Worm (Caenorhabditis elegans) whole organism, L4 larva: Measurements from ENCODE around the gene tpra-1.

Experiments
- F26F4.8 ChIP-seq: fragments of 200-800 bp; sonication (Bioruptor generic); conservative IDR thresholded peaks from 2 replicates; pipeline ENCODE4 v1.3.6; 2022; ENCODE audit warnings: missing genetic modification characterization, missing compliant biosample characterization
- F44E2.7 ChIP-seq: fragments of 200-800 bp; sonication (Bioruptor generic); IDR thresholded peaks from 2 replicates; pipeline ENCODE4 v2.1.2; 2022; ENCODE audit warnings: missing genetic modification characterization, missing compliant biosample characterization
- F49E8.2 ChIP-seq: sonication (generic microtip); optimal IDR thresholded peaks from 2 replicates; lab custom pipeline; 2016; ENCODE audit warnings: missing compliant biosample characterization, mild to moderate bottlenecking, missing genetic modification characterization, borderline replicate concordance
- T26A8.4 ChIP-seq: fragments of 200-800 bp; sonication (Bioruptor generic); IDR thresholded peaks from 2 replicates; pipeline ENCODE4 v1.3.6; 2022; ENCODE audit warnings: missing genetic modification characterization, missing compliant biosample characterization
- Y105C5A.15 ChIP-seq: fragments of 200-800 bp; sonication (Bioruptor generic); IDR thresholded peaks from 2 replicates; pipeline ENCODE4 v1.3.6; 2022; ENCODE audit warnings: missing genetic modification characterization, missing compliant biosample characterization
- Y48G9A.11 ChIP-seq: fragments of 200-800 bp; sonication (Bioruptor generic); IDR thresholded peaks from 2 replicates; pipeline ENCODE4 v1.3.6; 2022; ENCODE audit warnings: missing genetic modification reagents, missing genetic modification characterization, missing compliant biosample characterization
- Y5F2A.4 ChIP-seq: fragments of 200-800 bp; sonication (Bioruptor generic); optimal IDR thresholded peaks from 2 replicates; lab custom pipeline; 2018; ENCODE audit warnings: mild to moderate bottlenecking, missing genetic modification characterization, missing compliant biosample characterization
- ZK337.2 ChIP-seq: fragments of 200-800 bp; sonication (Bioruptor generic); IDR thresholded peaks from 2 replicates; pipeline ENCODE4 v1.3.6; 2022; ENCODE audit warnings: missing genetic modification reagents, missing genetic modification characterization, missing compliant biosample characterization
- aly-2 ChIP-seq: sonication (generic microtip); optimal IDR thresholded peaks from 2 replicates; lab custom pipeline; 2018; ENCODE audit warnings: missing biosample characterization, missing genetic modification characterization
- ceh-20 ChIP-seq: fragments of 200-800 bp; sonication (Bioruptor generic); IDR thresholded peaks from 2 replicates; pipeline ENCODE4 v1.3.6; 2022; ENCODE audit warnings: missing genetic modification reagents, missing genetic modification characterization, missing compliant biosample characterization
- ceh-28 ChIP-seq: fragments of 150-350 bp; optimal IDR thresholded peaks from 2 replicates; lab custom pipeline; 2014; ENCODE audit warnings: missing biosample characterization, missing genetic modification reagents, missing genetic modification characterization
- ceh-32 ChIP-seq: sonication (generic microtip); optimal IDR thresholded peaks from 2 replicates; lab custom pipeline; 2016; ENCODE audit warnings: mild to moderate bottlenecking, missing genetic modification characterization, missing compliant biosample characterization; ENCODE audit not compliant: poor library complexity
- ceh-62 ChIP-seq: sonication (generic microtip); optimal IDR thresholded peaks from 2 replicates; lab custom pipeline; 2017; ENCODE audit warnings: missing biosample characterization, missing genetic modification characterization
- ceh-82 ChIP-seq: sonication (generic microtip); optimal IDR thresholded peaks from 2 replicates; lab custom pipeline; 2017; ENCODE audit warnings: missing biosample characterization, missing genetic modification characterization
- ces-1 ChIP-seq: fragments of 150-350 bp; sonication (generic microtip); optimal IDR thresholded peaks from 4 replicates; lab custom pipeline; 2014; ENCODE audit warnings: missing biosample characterization, missing genetic modification reagents, missing genetic modification characterization
- ctbp-1 ChIP-seq: fragments of 200-800 bp; sonication (Bioruptor generic); IDR thresholded peaks from 2 replicates; pipeline ENCODE4 v1.3.6; 2022; ENCODE audit warnings: missing genetic modification reagents, missing genetic modification characterization, missing compliant biosample characterization
- dmd-6 ChIP-seq: fragments of 200-800 bp; sonication (Bioruptor generic); IDR thresholded peaks from 2 replicates; pipeline ENCODE4 v1.3.6; 2022; ENCODE audit warnings: missing genetic modification reagents, missing genetic modification characterization, missing compliant biosample characterization
- dmd-8 ChIP-seq: fragments of 200-800 bp; sonication (Bioruptor generic); IDR thresholded peaks from 2 replicates; pipeline ENCODE4 v1.3.6; 2022; ENCODE audit warnings: missing genetic modification characterization, missing compliant biosample characterization
- duxl-1 ChIP-seq: sonication (generic microtip); optimal IDR thresholded peaks from 2 replicates; lab custom pipeline; 2016; ENCODE audit warnings: mild to moderate bottlenecking, missing genetic modification characterization, moderate library complexity, missing compliant biosample characterization; ENCODE audit not compliant: poor library complexity
- dve-1 ChIP-seq: sonication (generic microtip); optimal IDR thresholded peaks from 2 replicates; lab custom pipeline; 2017; ENCODE audit warnings: antibody characterized with exemption, mild to moderate bottlenecking, missing genetic modification characterization, missing compliant biosample characterization; ENCODE audit not compliant: insufficient read depth
- egl-27 ChIP-seq: sonication (generic microtip); optimal IDR thresholded peaks from 3 replicates; lab custom pipeline; 2017; ENCODE audit warnings: missing biosample characterization, missing genetic modification reagents, missing genetic modification characterization
- egl-43 ChIP-seq: fragments of 200-800 bp; sonication (Bioruptor generic); IDR thresholded peaks from 2 replicates; pipeline ENCODE4 v1.3.6; 2022; ENCODE audit warnings: missing genetic modification reagents, missing genetic modification characterization, missing compliant biosample characterization
- fos-1 ChIP-seq: fragments of 150-350 bp; optimal IDR thresholded peaks from 2 replicates; lab custom pipeline; 2014; ENCODE audit warnings: missing biosample characterization, missing genetic modification characterization
- hmg-1.1 ChIP-seq: fragments of 200-800 bp; sonication (Bioruptor generic); IDR thresholded peaks from 2 replicates; pipeline ENCODE4 v1.3.6; 2022; ENCODE audit warnings: missing genetic modification reagents, missing genetic modification characterization, missing compliant biosample characterization
- jun-1 ChIP-seq: fragments of 150-350 bp; optimal IDR thresholded peaks from 2 replicates; lab custom pipeline; 2014; ENCODE audit warnings: missing biosample characterization, missing genetic modification reagents, missing genetic modification characterization
- lim-7 ChIP-seq: fragments of 200-800 bp; sonication (Bioruptor generic); IDR thresholded peaks from 2 replicates; pipeline ENCODE4 v1.3.6; 2022; ENCODE audit warnings: missing genetic modification characterization, missing compliant biosample characterization
- lin-1 ChIP-seq: fragments of 200-800 bp; sonication (Bioruptor generic); IDR thresholded peaks from 2 replicates; pipeline ENCODE4 v1.3.6; 2022; ENCODE audit warnings: missing genetic modification reagents, missing genetic modification characterization, missing compliant biosample characterization
- lin-29 ChIP-seq: fragments of 200-800 bp; sonication (Bioruptor generic); IDR thresholded peaks from 2 replicates; pipeline ENCODE4 v1.3.6; 2022; ENCODE audit warnings: missing genetic modification reagents, missing genetic modification characterization, missing compliant biosample characterization
- lin-39 ChIP-seq: fragments of 150-350 bp; optimal IDR thresholded peaks from 2 replicates; lab custom pipeline; 2014; ENCODE audit warnings: missing biosample characterization, missing genetic modification reagents, missing genetic modification characterization
- lir-3 ChIP-seq: sonication (generic microtip); optimal IDR thresholded peaks from 2 replicates; lab custom pipeline; 2016; ENCODE audit warnings: mild to moderate bottlenecking, missing genetic modification characterization, missing compliant biosample characterization
- lsy-2 ChIP-seq, 2 experiments: fragments of 150-350 bp in 1 of 2; sonication (generic microtip) in 1 of 2; optimal IDR thresholded peaks; 2 replicates each; lab custom pipeline; 2014 to 2017; ENCODE audit warnings: missing biosample characterization in 2 of 2, missing genetic modification characterization in 2 of 2
- madf-9 ChIP-seq: fragments of 200-800 bp; sonication (Bioruptor generic); conservative IDR thresholded peaks from 2 replicates; pipeline ENCODE4 v1.3.6; 2022; ENCODE audit warnings: missing genetic modification reagents, missing genetic modification characterization, missing compliant biosample characterization
- mxl-2 ChIP-seq: fragments of 200-800 bp; sonication (Bioruptor generic); conservative IDR thresholded peaks from 2 replicates; pipeline ENCODE4 v1.3.6; 2022; ENCODE audit warnings: missing genetic modification reagents, missing genetic modification characterization, missing compliant biosample characterization
- mxl-3 ChIP-seq: fragments of 200-800 bp; sonication (Bioruptor generic); optimal IDR thresholded peaks from 2 replicates; lab custom pipeline; 2018; ENCODE audit warnings: mild to moderate bottlenecking, missing genetic modification characterization, missing compliant biosample characterization
- nhr-102 ChIP-seq: sonication (generic microtip); optimal IDR thresholded peaks from 2 replicates; lab custom pipeline; 2016; ENCODE audit warnings: mild to moderate bottlenecking, missing genetic modification characterization, moderate library complexity, missing compliant biosample characterization
- nhr-11 ChIP-seq: fragments of 150-350 bp; optimal IDR thresholded peaks from 2 replicates; lab custom pipeline; 2014; ENCODE audit warnings: missing biosample characterization, missing genetic modification characterization
- nhr-111 ChIP-seq: fragments of 200-800 bp; sonication (Bioruptor generic); optimal IDR thresholded peaks from 2 replicates; lab custom pipeline; 2018; ENCODE audit warnings: mild to moderate bottlenecking, missing genetic modification characterization, missing compliant biosample characterization
- nhr-28 ChIP-seq: fragments of 150-350 bp; optimal IDR thresholded peaks from 2 replicates; lab custom pipeline; 2014; ENCODE audit warnings: missing biosample characterization, missing genetic modification characterization
- nhr-41 ChIP-seq: fragments of 200-800 bp; sonication (Bioruptor generic); IDR thresholded peaks from 2 replicates; pipeline ENCODE4 v1.3.6; 2022; ENCODE audit warnings: missing genetic modification reagents, missing genetic modification characterization, missing compliant biosample characterization
- pha-4 ChIP-seq, 2 experiments: fragments of 150-350 bp in 1 of 2; fragments of 200-800 bp in 1 of 2; sonication (Bioruptor generic) in 1 of 2; IDR thresholded peaks in 1 of 2; optimal IDR thresholded peaks in 1 of 2; 2 replicates each; pipeline versions ENCODE4 v1.3.6 to Lab custom; 2014 to 2022; ENCODE audit warnings: missing genetic modification characterization in 2 of 2, missing genetic modification reagents in 2 of 2, missing biosample characterization in 1 of 2, missing compliant biosample characterization in 1 of 2
- php-3 ChIP-seq: fragments of 200-800 bp; sonication (Bioruptor generic); IDR thresholded peaks from 2 replicates; pipeline ENCODE4 v1.3.6; 2022; ENCODE audit warnings: missing genetic modification reagents, missing genetic modification characterization, missing compliant biosample characterization
- pqm-1 ChIP-seq: sonication (generic microtip); optimal IDR thresholded peaks from 2 replicates; lab custom pipeline; 2017; ENCODE audit warnings: missing biosample characterization, missing genetic modification characterization
- sdz-12 ChIP-seq: fragments of 200-800 bp; sonication (Bioruptor generic); optimal IDR thresholded peaks from 2 replicates; lab custom pipeline; 2018; ENCODE audit warnings: mild to moderate bottlenecking, missing genetic modification characterization, missing compliant biosample characterization
- set-16 ChIP-seq: fragments of 200-800 bp; sonication (Bioruptor generic); IDR thresholded peaks from 2 replicates; pipeline ENCODE4 v1.3.6; 2022; ENCODE audit warnings: missing genetic modification reagents, missing genetic modification characterization, missing compliant biosample characterization
- snpc-1.2 ChIP-seq: fragments of 200-800 bp; sonication (Bioruptor generic); IDR thresholded peaks from 2 replicates; pipeline ENCODE4 v1.3.6; 2022; ENCODE audit warnings: missing genetic modification reagents, missing genetic modification characterization, missing compliant biosample characterization
- spr-1 ChIP-seq: sonication (generic microtip); optimal IDR thresholded peaks from 2 replicates; lab custom pipeline; 2016; ENCODE audit warnings: mild to moderate bottlenecking, missing genetic modification characterization, missing compliant biosample characterization
- tra-1 ChIP-seq: fragments of 200-800 bp; sonication (Bioruptor generic); IDR thresholded peaks from 2 replicates; pipeline ENCODE4 v1.3.6; 2022; ENCODE audit warnings: missing genetic modification reagents, missing genetic modification characterization, missing compliant biosample characterization
- unc-130 ChIP-seq: sonication (generic microtip); optimal IDR thresholded peaks from 2 replicates; lab custom pipeline; 2016; ENCODE audit warnings: missing genetic modification reagents, missing genetic modification characterization, missing compliant biosample characterization
- vab-7 ChIP-seq: fragments of 200-800 bp; sonication (Bioruptor generic); IDR thresholded peaks from 2 replicates; pipeline ENCODE4 v1.3.6; 2022; ENCODE audit warnings: missing genetic modification reagents, missing genetic modification characterization, missing compliant biosample characterization
- zfp-3 ChIP-seq: fragments of 200-800 bp; sonication (Bioruptor generic); conservative IDR thresholded peaks from 2 replicates; pipeline ENCODE4 v1.3.6; 2022; ENCODE audit warnings: missing genetic modification reagents, missing genetic modification characterization, missing compliant biosample characterization

Gene tpra-1

ce11 chrIV:8927093-8927492 is 29.2 kb upstream of the tpra-1 start (continued):
- peak; percentile 80 for TF ChIP-seq ZK337.2
- TF ChIP-seq pqm-1 (tag; lab: Kevin White, UChicago) = peak; percentile 25
- peak; percentile 98 for TF ChIP-seq lim-7 (GFP tag; lab: Robert Waterston, UW)
- peak; percentile 91 for TF ChIP-seq T26A8.4 (GFP tag; lab: Robert Waterston, UW)
- peak; percentile 90 for TF ChIP-seq dve-1 (tag; lab: Kevin White, UChicago)
- peak; percentile 72 for TF ChIP-seq mxl-2 (GFP tag; lab: Robert Waterston, UW)
- peak; percentile 87 for TF ChIP-seq nhr-102 (tag; lab: Kevin White, UChicago)
- peak; percentile 91; the same call in 1 of the 2 replicates for TF ChIP-seq vab-7 (GFP tag; lab: Robert Waterston, UW)
- TF ChIP-seq lin-29 (GFP tag; lab: Robert Waterston, UW) = peak; percentile 73; the same call in 1 of the 2 replicates
- TF ChIP-seq php-3 = peak; percentile 88
- no peak for TF ChIP-seq lin-39
- peak; percentile 85 for TF ChIP-seq lin-1 (GFP tag; lab: Robert Waterston, UW)
- TF ChIP-seq ces-1 = no peak
- TF ChIP-seq spr-1 (tag; lab: Kevin White, UChicago) = peak; percentile 80
- peak; percentile 16 for TF ChIP-seq nhr-11 (tag; lab: Kevin White, UChicago)
- TF ChIP-seq ceh-32 (tag; lab: Kevin White, UChicago) = no peak
- TF ChIP-seq F44E2.7 (GFP tag; lab: Robert Waterston, UW) = peak; percentile 95
- peak; percentile 69 for TF ChIP-seq dmd-6 (GFP tag; lab: Robert Waterston, UW)
- TF ChIP-seq fos-1 (tag; lab: Kevin White, UChicago) = no peak
- no peak for TF ChIP-seq lsy-2 (tag; optimal IDR thresholded peaks at IDR 0.05; lab: Kevin White, UChicago)
- peak; percentile 80; the same call in 1 of the 2 replicates for TF ChIP-seq set-16 (GFP tag; lab: Robert Waterston, UW)
- TF ChIP-seq mxl-3 (GFP tag; lab: Kevin White, UChicago) = peak; percentile 88
- peak; percentile 88 for TF ChIP-seq sdz-12 (GFP tag; lab: Kevin White, UChicago)
- TF ChIP-seq Y48G9A.11 (GFP tag; lab: Robert Waterston, UW) = peak; percentile 84
- TF ChIP-seq ctbp-1 (GFP tag; lab: Robert Waterston, UW) = peak; percentile 89
- 0 out of 2 replicates have a peak, but pooled peaks have one; percentile 41 for TF ChIP-seq Y105C5A.15 (GFP tag; lab: Robert Waterston, UW)
- TF ChIP-seq dmd-8 = peak; percentile 98
- peak; percentile 84 for TF ChIP-seq ceh-20 (GFP tag; lab: Robert Waterston, UW)
- TF ChIP-seq hmg-1.1 = peak; percentile 84
- peak; percentile 51 for TF ChIP-seq egl-27 (tag; lab: Kevin White, UChicago)
- TF ChIP-seq F49E8.2 (tag; lab: Kevin White, UChicago) = peak; percentile 70
- peak; percentile 88 for TF ChIP-seq snpc-1.2 (GFP tag; lab: Robert Waterston, UW)
- no peak for TF ChIP-seq ceh-82
- peak; percentile 66 for TF ChIP-seq lir-3 (tag; lab: Kevin White, UChicago)
- TF ChIP-seq madf-9 (GFP tag; lab: Robert Waterston, UW) = peak; percentile 92
- TF ChIP-seq zfp-3 = peak; percentile 89
- peak; percentile 42 for TF ChIP-seq ceh-28 (tag; lab: Kevin White, UChicago)
- TF ChIP-seq ceh-62 (tag; lab: Kevin White, UChicago) = no peak
- peak; percentile 96 for TF ChIP-seq pha-4 (GFP tag; IDR thresholded peaks at IDR 0.05; lab: Robert Waterston, UW)
- no peak for TF ChIP-seq pha-4 (tag; optimal IDR thresholded peaks at IDR 0.05; lab: Kevin White, UChicago)
- TF ChIP-seq aly-2 (tag; lab: Kevin White, UChicago) = no peak
- TF ChIP-seq tra-1 (GFP tag; lab: Robert Waterston, UW) = peak; percentile 80
- peak; percentile 96 for TF ChIP-seq F26F4.8
- TF ChIP-seq jun-1 (tag; lab: Kevin White, UChicago) = peak; percentile 41
- peak; percentile 87 for TF ChIP-seq unc-130 (GFP tag; lab: Kevin White, UChicago)
- peak; percentile 26 for TF ChIP-seq nhr-28 (tag; lab: Kevin White, UChicago)
- TF ChIP-seq egl-43 (GFP tag; lab: Robert Waterston, UW) = peak; percentile 97
- TF ChIP-seq nhr-111 = peak; percentile 92
- peak; percentile 83 for TF ChIP-seq Y5F2A.4 (GFP tag; lab: Kevin White, UChicago)
- TF ChIP-seq duxl-1 = peak; percentile 82
- TF ChIP-seq nhr-41 (GFP tag; lab: Robert Waterston, UW) = peak; percentile 87
